Fruit fly (Drosophila melanogaster) whole organism, embryonic: ENCODE data around the gene cher.

Experiments used
- Asciz ChIP-seq: fragments of 200-800 bp; sonication (Bioruptor generic); optimal IDR thresholded peaks from 2 replicates; lab custom pipeline; 2017; ENCODE audit warnings: missing biosample characterization, mild to moderate bottlenecking, missing genetic modification characterization, missing genetic modification reagents
- Awh ChIP-seq: fragments of 200-800 bp; sonication (Bioruptor generic); IDR thresholded peaks from 2 replicates; pipeline ENCODE4, ENCODE4 v1.3.6; 2022; ENCODE audit warnings: missing biosample characterization, missing genetic modification characterization
- CG1024 ChIP-seq: fragments of 200-800 bp; sonication (Bioruptor generic); IDR thresholded peaks from 2 replicates; pipeline ENCODE4 v1.3.6; 2022; ENCODE audit warnings: missing biosample characterization, missing genetic modification characterization
- CG10366 ChIP-seq: fragments of 200-800 bp; sonication (Bioruptor generic); IDR thresholded peaks from 2 replicates; pipeline ENCODE4 v1.3.6; 2022; ENCODE audit warnings: missing biosample characterization, missing genetic modification characterization
- CG10543 ChIP-seq: fragments of 200-800 bp; sonication (Bioruptor generic); optimal IDR thresholded peaks from 3 replicates; lab custom pipeline; 2017; ENCODE audit warnings: missing biosample characterization, mild to moderate bottlenecking, missing genetic modification characterization, moderate library complexity
- CG13775 ChIP-seq: fragments of 200-800 bp; sonication (Bioruptor generic); optimal IDR thresholded peaks from 3 replicates; lab custom pipeline; 2017; ENCODE audit warnings: missing biosample characterization, mild to moderate bottlenecking, missing genetic modification characterization
- CG14441 ChIP-seq: fragments of 200-800 bp; sonication (Bioruptor generic); IDR thresholded peaks from 2 replicates; pipeline ENCODE4 v1.3.6; 2022; ENCODE audit warnings: missing biosample characterization, missing genetic modification characterization
- CG2116 ChIP-seq: fragments of 200-800 bp; sonication (Bioruptor generic); optimal IDR thresholded peaks from 3 replicates; lab custom pipeline; 2018; ENCODE audit warnings: missing biosample characterization, mild to moderate bottlenecking, missing genetic modification characterization
- CG4328 ChIP-seq: fragments of 200-800 bp; sonication (Bioruptor generic); optimal IDR thresholded peaks from 3 replicates; lab custom pipeline; 2017; ENCODE audit warnings: missing biosample characterization, missing genetic modification reagents, missing genetic modification characterization
- CG4404 ChIP-seq: fragments of 200-800 bp; sonication (Bioruptor generic); IDR thresholded peaks from 2 replicates; pipeline ENCODE4 v1.3.6; 2022; ENCODE audit warnings: missing biosample characterization, missing genetic modification characterization
- CG4820 ChIP-seq: fragments of 200-800 bp; sonication (Bioruptor generic); optimal IDR thresholded peaks from 3 replicates; lab custom pipeline; 2016; ENCODE audit warnings: missing biosample characterization, missing genetic modification characterization
- CG5245 ChIP-seq: fragments of 200-800 bp; sonication (Bioruptor generic); optimal IDR thresholded peaks from 3 replicates; lab custom pipeline; 2016; ENCODE audit warnings: missing biosample characterization, missing genetic modification characterization
- CG6175 ChIP-seq: fragments of 200-800 bp; sonication (Bioruptor generic); IDR thresholded peaks from 3 replicates; pipeline ENCODE4 v1.3.6; 2022; ENCODE audit warnings: missing biosample characterization, missing genetic modification characterization
- CG6683 ChIP-seq: fragments of 200-800 bp; sonication (Bioruptor generic); optimal IDR thresholded peaks from 2 replicates; lab custom pipeline; 2017; ENCODE audit warnings: missing biosample characterization, mild to moderate bottlenecking, missing genetic modification characterization, missing genetic modification reagents
- CG7839 ChIP-seq: fragments of 200-800 bp; sonication (Bioruptor generic); optimal IDR thresholded peaks from 3 replicates; lab custom pipeline; 2018; ENCODE audit warnings: missing biosample characterization, mild to moderate bottlenecking, missing genetic modification characterization, moderate library complexity
- CG7963 ChIP-seq: fragments of 200-800 bp; sonication (Bioruptor generic); IDR thresholded peaks from 3 replicates; pipeline ENCODE4 v1.3.6; 2022; ENCODE audit warnings: missing biosample characterization, missing genetic modification characterization; ENCODE audit not compliant: partially characterized antibody
- CG8281 ChIP-seq: fragments of 200-800 bp; sonication (Bioruptor generic); optimal IDR thresholded peaks from 2 replicates; lab custom pipeline; 2018; ENCODE audit warnings: missing biosample characterization, mild to moderate bottlenecking, missing genetic modification characterization, moderate library complexity
- CG9437 ChIP-seq: fragments of 200-800 bp; sonication (Bioruptor generic); optimal IDR thresholded peaks from 2 replicates; lab custom pipeline; 2018; ENCODE audit warnings: missing biosample characterization, mild to moderate bottlenecking, missing genetic modification characterization
- CG9727 ChIP-seq: fragments of 200-800 bp; sonication (Bioruptor generic); optimal IDR thresholded peaks from 3 replicates; lab custom pipeline; 2017; ENCODE audit warnings: missing biosample characterization, mild to moderate bottlenecking, missing genetic modification characterization
- Doc2 ChIP-seq: fragments of 200-800 bp; sonication (Bioruptor generic); IDR thresholded peaks from 2 replicates; pipeline ENCODE4 v1.3.6; 2022; ENCODE audit warnings: missing biosample characterization, missing genetic modification characterization
- Doc3 ChIP-seq: fragments of 200-800 bp; sonication (Bioruptor generic); IDR thresholded peaks from 3 replicates; pipeline ENCODE4 v1.3.6; 2022; ENCODE audit warnings: missing biosample characterization, missing genetic modification characterization; ENCODE audit not compliant: partially characterized antibody
- Dref ChIP-seq: fragments of 200-800 bp; sonication (Bioruptor generic); IDR thresholded peaks from 2 replicates; pipeline ENCODE4 v1.3.6; 2022; ENCODE audit warnings: missing biosample characterization, missing genetic modification characterization
- Eip74EF ChIP-seq, 2 experiments: fragments of 200-800 bp in 1 of 2; fragments of >200 bp in 1 of 2; sonication (Bioruptor generic) in 1 of 2; optimal IDR thresholded peaks; 2 replicates each; lab custom pipeline; 2017 to 2019; ENCODE audit warnings: missing biosample characterization in 2 of 2, missing genetic modification characterization in 2 of 2, mild to moderate bottlenecking in 1 of 2, moderate library complexity in 1 of 2
- MTF-1 ChIP-seq: fragments of 200-800 bp; sonication (Bioruptor generic); optimal IDR thresholded peaks from 2 replicates; lab custom pipeline; 2018; ENCODE audit warnings: missing biosample characterization, mild to moderate bottlenecking, missing genetic modification characterization, borderline replicate concordance
- Myb ChIP-seq: fragments of 200-800 bp; sonication (Bioruptor generic); optimal IDR thresholded peaks from 2 replicates; lab custom pipeline; 2016; ENCODE audit warnings: missing biosample characterization, missing genetic modification characterization
- Oaz ChIP-seq: fragments of 200-800 bp; sonication (Bioruptor generic); IDR thresholded peaks from 2 replicates; pipeline ENCODE4 v1.3.6; 2022; ENCODE audit warnings: missing biosample characterization, missing genetic modification characterization
- Opbp ChIP-seq: fragments of 200-800 bp; sonication (Bioruptor generic); IDR thresholded peaks from 3 replicates; pipeline ENCODE4 v1.3.6; 2022; ENCODE audit warnings: missing biosample characterization, missing genetic modification characterization; ENCODE audit not compliant: partially characterized antibody
- PHDP ChIP-seq: fragments of 200-800 bp; sonication (Bioruptor generic); optimal IDR thresholded peaks from 3 replicates; lab custom pipeline; 2018; ENCODE audit warnings: missing biosample characterization, mild to moderate bottlenecking, missing genetic modification characterization, moderate library complexity
- Six4 ChIP-seq: fragments of 200-800 bp; sonication (Bioruptor generic); optimal IDR thresholded peaks from 2 replicates; lab custom pipeline; 2016; ENCODE audit warnings: missing biosample characterization, missing genetic modification characterization
- Sry-β ChIP-seq: fragments of 200-800 bp; sonication (Bioruptor generic); optimal IDR thresholded peaks from 2 replicates; lab custom pipeline; 2018; ENCODE audit warnings: missing biosample characterization, mild to moderate bottlenecking, missing genetic modification characterization, moderate library complexity
- Usf ChIP-seq: fragments of 200-800 bp; sonication (Bioruptor generic); optimal IDR thresholded peaks from 2 replicates; lab custom pipeline; 2017; ENCODE audit warnings: missing genotype, missing biosample characterization, missing genetic modification characterization
- ab ChIP-seq: fragments of 200-800 bp; sonication (Bioruptor generic); optimal IDR thresholded peaks from 2 replicates; lab custom pipeline; 2016; ENCODE audit warnings: missing biosample characterization, missing genetic modification characterization
- ash1 ChIP-seq: fragments of 200-800 bp; sonication (Bioruptor generic); optimal IDR thresholded peaks from 2 replicates; lab custom pipeline; 2018; ENCODE audit warnings: missing biosample characterization, mild to moderate bottlenecking, missing genetic modification characterization
- bab2 ChIP-seq: fragments of 200-800 bp; sonication (Bioruptor generic); optimal IDR thresholded peaks from 2 replicates; lab custom pipeline; 2016; ENCODE audit warnings: missing biosample characterization, missing genetic modification characterization
- dysf ChIP-seq: fragments of 200-800 bp; sonication (Bioruptor generic); IDR thresholded peaks from 3 replicates; pipeline ENCODE4 v1.3.6; 2022; ENCODE audit warnings: missing biosample characterization, missing genetic modification characterization
- fd3F ChIP-seq: fragments of 200-800 bp; sonication (Bioruptor generic); optimal IDR thresholded peaks from 2 replicates; lab custom pipeline; 2018; ENCODE audit warnings: missing biosample characterization, mild to moderate bottlenecking, missing genetic modification characterization, moderate library complexity
- fu2 ChIP-seq: fragments of 200-800 bp; sonication (Bioruptor generic); optimal IDR thresholded peaks from 2 replicates; lab custom pipeline; 2016; ENCODE audit warnings: missing biosample characterization, missing genetic modification characterization
- grau ChIP-seq: fragments of 200-800 bp; optimal IDR thresholded peaks from 3 replicates; lab custom pipeline; 2019; ENCODE audit warnings: missing biosample characterization, mild to moderate bottlenecking, missing genetic modification characterization, moderate library complexity
- jigr1 ChIP-seq: fragments of 200-800 bp; sonication (Bioruptor generic); IDR thresholded peaks from 3 replicates; pipeline ENCODE4 v1.3.6; 2022; ENCODE audit warnings: missing biosample characterization, missing genetic modification characterization
- kay ChIP-seq: fragments of 200-800 bp; sonication (Bioruptor generic); optimal IDR thresholded peaks from 2 replicates; lab custom pipeline; 2016; ENCODE audit warnings: missing biosample characterization, missing genetic modification characterization
- kni ChIP-seq: fragments of 200-800 bp; sonication (Bioruptor generic); optimal IDR thresholded peaks from 3 replicates; lab custom pipeline; 2017; ENCODE audit warnings: mild to moderate bottlenecking, missing biosample characterization, missing genetic modification reagents, missing genetic modification characterization
- knrl ChIP-seq: fragments of 200-800 bp; sonication (Bioruptor generic); IDR thresholded peaks from 3 replicates; pipeline ENCODE4 v1.3.6; 2022; ENCODE audit warnings: missing biosample characterization, missing genetic modification characterization; ENCODE audit not compliant: partially characterized antibody
- odd ChIP-seq: fragments of 200-800 bp; sonication (Bioruptor generic); optimal IDR thresholded peaks from 2 replicates; lab custom pipeline; 2017; ENCODE audit warnings: missing biosample characterization, mild to moderate bottlenecking, missing genetic modification characterization
- onecut ChIP-seq: fragments of 200-800 bp; sonication (Bioruptor generic); IDR thresholded peaks from 2 replicates; pipeline ENCODE4 v1.3.6; 2022; ENCODE audit warnings: missing biosample characterization, missing genetic modification characterization
- otp ChIP-seq: fragments of 200-800 bp; sonication (Bioruptor generic); IDR thresholded peaks from 3 replicates; pipeline ENCODE4, ENCODE4 v1.3.6; 2022; ENCODE audit warnings: missing biosample characterization, missing genetic modification characterization
- pnt ChIP-seq: fragments of 200-800 bp; sonication (Bioruptor generic); optimal IDR thresholded peaks from 3 replicates; lab custom pipeline; 2016; ENCODE audit warnings: missing biosample characterization, missing genetic modification characterization
- pros ChIP-seq: fragments of 200-800 bp; sonication (Bioruptor generic); optimal IDR thresholded peaks from 3 replicates; lab custom pipeline; 2019; ENCODE audit warnings: missing biosample characterization, mild to moderate bottlenecking, missing genetic modification characterization, moderate library complexity
- ro ChIP-seq: fragments of 200-800 bp; sonication (Bioruptor generic); IDR thresholded peaks from 2 replicates; pipeline ENCODE4 v1.3.6; 2022; ENCODE audit warnings: missing biosample characterization, missing genetic modification characterization
- slbo ChIP-seq: fragments of 200-800 bp; sonication (Bioruptor generic); IDR thresholded peaks from 2 replicates; pipeline ENCODE4 v1.3.6; 2022; ENCODE audit warnings: missing biosample characterization, missing genetic modification characterization
- slou ChIP-seq: fragments of 200-800 bp; sonication (Bioruptor generic); optimal IDR thresholded peaks from 3 replicates; lab custom pipeline; 2016; ENCODE audit warnings: missing biosample characterization, missing genetic modification characterization
- sr ChIP-seq: fragments of 200-800 bp; sonication (Bioruptor generic); IDR thresholded peaks from 3 replicates; pipeline ENCODE4 v1.3.6; 2022; ENCODE audit warnings: missing biosample characterization, missing genetic modification characterization
- vvl ChIP-seq: fragments of 200-800 bp; sonication (Bioruptor generic); IDR thresholded peaks from 2 replicates; pipeline ENCODE4 v1.3.6; 2022; ENCODE audit warnings: missing biosample characterization, missing genetic modification characterization

The cher gene

dm6 chr3R:17115668-17116067 is 9.5 kb downstream of the cher start (continued):
- peak; percentile 67 for TF ChIP-seq PHDP (tag; lab: Kevin White, UChicago)
- TF ChIP-seq CG7839, result no peak
- TF ChIP-seq bab2 (GFP tag; lab: Kevin White, UChicago), result no peak
- no peak for TF ChIP-seq jigr1 (GFP tag; lab: Robert Waterston, UW)
- peak; percentile 84 for TF ChIP-seq CG8281 (tag; lab: Kevin White, UChicago)
- TF ChIP-seq dysf (GFP tag; lab: Robert Waterston, UW), result no peak
- no peak for TF ChIP-seq knrl (GFP tag; lab: Robert Waterston, UW)
- TF ChIP-seq Eip74EF (GFP tag; optimal IDR thresholded peaks at IDR 0.05; lab: Kevin White, UChicago), result peak in 1 of 2 experiments; percentile 12
- TF ChIP-seq ash1 (GFP tag; lab: Kevin White, UChicago), result no peak
- peak; percentile 43 for TF ChIP-seq CG10543 (GFP tag; lab: Kevin White, UChicago)
- TF ChIP-seq slbo (GFP tag; lab: Robert Waterston, UW), result no peak
- no peak for TF ChIP-seq CG1024 (GFP tag; lab: Robert Waterston, UW)
- no peak for TF ChIP-seq pnt (GFP tag; lab: Kevin White, UChicago)
- TF ChIP-seq odd (GFP tag; lab: Kevin White, UChicago), result peak; percentile 57
- no peak for TF ChIP-seq slou (GFP tag; lab: Kevin White, UChicago)
- no peak for TF ChIP-seq Sry-β (GFP tag; lab: Kevin White, UChicago)
- TF ChIP-seq CG13775, result no peak
- TF ChIP-seq Dref (GFP tag; lab: Robert Waterston, UW), result no peak
- TF ChIP-seq fu2 (GFP tag; lab: Kevin White, UChicago), result no peak
- no peak for TF ChIP-seq Doc2 (GFP tag; lab: Robert Waterston, UW)
- no peak for TF ChIP-seq Opbp (GFP tag; lab: Robert Waterston, UW)
- no peak for TF ChIP-seq ab (GFP tag; lab: Kevin White, UChicago)
- no peak for TF ChIP-seq Doc3 (GFP tag; lab: Robert Waterston, UW)
- TF ChIP-seq CG2116, result no peak
- no peak for TF ChIP-seq otp
- no peak for TF ChIP-seq Oaz (GFP tag; lab: Robert Waterston, UW)
- no peak for TF ChIP-seq ro (GFP tag; lab: Robert Waterston, UW)
- TF ChIP-seq CG6683 (GFP tag; lab: Kevin White, UChicago), result no peak
- peak; percentile 10 for TF ChIP-seq pros (GFP tag; lab: Kevin White, UChicago)
- no peak for TF ChIP-seq CG10366 (GFP tag; lab: Robert Waterston, UW)
- no peak for TF ChIP-seq Six4
- no peak for TF ChIP-seq kay (GFP tag; lab: Kevin White, UChicago)
- TF ChIP-seq vvl (GFP tag; lab: Robert Waterston, UW), result no peak
- TF ChIP-seq Usf (GFP tag; lab: Kevin White, UChicago), result no peak
- TF ChIP-seq grau (tag; lab: Kevin White, UChicago), result peak; percentile 8
- no peak for TF ChIP-seq Myb (GFP tag; lab: Kevin White, UChicago)
- no peak for TF ChIP-seq CG5245 (GFP tag; lab: Kevin White, UChicago)
- TF ChIP-seq Asciz (GFP tag; lab: Kevin White, UChicago), result peak; percentile 50
- TF ChIP-seq Awh (GFP tag; lab: Robert Waterston, UW), result no peak
- TF ChIP-seq CG6175 (GFP tag; lab: Robert Waterston, UW), result no peak
- TF ChIP-seq CG4328, result peak; percentile 31
- no peak for TF ChIP-seq CG9437 (GFP tag; lab: Kevin White, UChicago)
- TF ChIP-seq onecut (GFP tag; lab: Robert Waterston, UW), result peak; percentile 15; the same call in 1 of the 2 replicates
- TF ChIP-seq CG4820, result no peak
- TF ChIP-seq MTF-1 (GFP tag; lab: Kevin White, UChicago), result peak; percentile 17
- no peak for TF ChIP-seq CG4404
- no peak for TF ChIP-seq fd3F (GFP tag; lab: Kevin White, UChicago)
- TF ChIP-seq CG7963 (GFP tag; lab: Robert Waterston, UW), result no peak
- peak; percentile 62 for TF ChIP-seq kni (GFP tag; lab: Kevin White, UChicago)
- peak; percentile 21 for TF ChIP-seq CG9727 (GFP tag; lab: Kevin White, UChicago)
- no peak for TF ChIP-seq sr (GFP tag; lab: Robert Waterston, UW)
- 0 out of 2 replicates have a peak, but pooled peaks have one; percentile 20 for TF ChIP-seq CG14441 (GFP tag; lab: Robert Waterston, UW)
